Fruit fly (Drosophila melanogaster) whole organism, embryonic: ENCODE results near the gene CG16789.
A peak's percentile ranks its signal among the peaks of the same experiment; 100 is the strongest.

Source experiments
- Asciz ChIP-seq: fragments of 200-800 bp; sonication (Bioruptor generic); optimal IDR thresholded peaks from 2 replicates; lab custom pipeline; 2017; ENCODE audit warnings: missing biosample characterization, mild to moderate bottlenecking, missing genetic modification characterization, missing genetic modification reagents
- B-H2 ChIP-seq: fragments of 200-800 bp; sonication (Bioruptor generic); optimal IDR thresholded peaks from 2 replicates; lab custom pipeline; 2018; ENCODE audit warnings: missing biosample characterization, mild to moderate bottlenecking, missing genetic modification characterization
- CG11560 ChIP-seq: fragments of 200-800 bp; sonication (Bioruptor generic); IDR thresholded peaks from 3 replicates; pipeline ENCODE4 v1.3.6; 2022; ENCODE audit warnings: missing biosample characterization, missing genetic modification characterization
- CG13287 ChIP-seq: fragments of 200-800 bp; sonication (Bioruptor generic); IDR thresholded peaks from 2 replicates; pipeline ENCODE4 v1.3.6; 2022; ENCODE audit warnings: missing biosample characterization, missing genetic modification characterization; ENCODE audit not compliant: partially characterized antibody
- CG17361 ChIP-seq: fragments of 200-800 bp; sonication (Bioruptor generic); IDR thresholded peaks from 3 replicates; pipeline ENCODE4 v1.3.6; 2022; ENCODE audit warnings: missing biosample characterization, missing genetic modification characterization
- CG17612 ChIP-seq: fragments of 200-800 bp; sonication (Bioruptor generic); IDR thresholded peaks from 2 replicates; pipeline ENCODE4 v1.3.6; 2022; ENCODE audit warnings: missing biosample characterization, missing genetic modification characterization
- CG2199 ChIP-seq: fragments of 200-800 bp; sonication (Bioruptor generic); IDR thresholded peaks from 3 replicates; pipeline ENCODE4 v1.3.6; 2022; ENCODE audit warnings: missing biosample characterization, missing genetic modification characterization
- CG30020 ChIP-seq: fragments of 200-800 bp; optimal IDR thresholded peaks from 2 replicates; lab custom pipeline; 2019; ENCODE audit warnings: missing biosample characterization, mild to moderate bottlenecking, missing genetic modification characterization, moderate library complexity
- CG32767 ChIP-seq: fragments of 200-800 bp; sonication (Bioruptor generic); IDR thresholded peaks from 2 replicates; pipeline ENCODE4 v1.3.6; 2022; ENCODE audit warnings: missing biosample characterization, missing genetic modification characterization
- CG4360 ChIP-seq: fragments of 200-800 bp; sonication (Bioruptor generic); IDR thresholded peaks from 2 replicates; pipeline ENCODE4 v1.3.6; 2022; ENCODE audit warnings: missing biosample characterization, missing genetic modification characterization
- CG4424 ChIP-seq: fragments of 200-800 bp; sonication (Bioruptor generic); optimal IDR thresholded peaks from 3 replicates; lab custom pipeline; 2016; ENCODE audit warnings: missing biosample characterization, missing genetic modification characterization
- CG8281 ChIP-seq: fragments of 200-800 bp; sonication (Bioruptor generic); optimal IDR thresholded peaks from 2 replicates; lab custom pipeline; 2018; ENCODE audit warnings: missing biosample characterization, mild to moderate bottlenecking, missing genetic modification characterization, moderate library complexity
- CG8478 ChIP-seq: fragments of >200 bp; optimal IDR thresholded peaks from 2 replicates; lab custom pipeline; 2018
- Dip2 ChIP-seq: fragments of 200-800 bp; sonication (Bioruptor generic); IDR thresholded peaks from 2 replicates; pipeline ENCODE4 v1.3.6; 2022; ENCODE audit warnings: missing biosample characterization, missing genetic modification characterization
- Drgx ChIP-seq: fragments of 200-800 bp; sonication (Bioruptor generic); IDR thresholded peaks from 2 replicates; pipeline ENCODE4 v1.3.6; 2022; ENCODE audit warnings: missing biosample characterization, missing genetic modification characterization
- E2f1 ChIP-seq: fragments of 200-800 bp; sonication (Bioruptor generic); IDR thresholded peaks from 2 replicates; pipeline ENCODE4 v1.3.6; 2022; ENCODE audit warnings: missing biosample characterization, missing genetic modification characterization
- Ets65A ChIP-seq: fragments of 200-800 bp; sonication (Bioruptor generic); peaks from one replicate; lab custom pipeline; 2016; ENCODE audit warnings: missing biosample characterization, missing genetic modification characterization
- Hr39 ChIP-seq: fragments of >200 bp; optimal IDR thresholded peaks from 2 replicates; lab custom pipeline; 2017
- Lhr ChIP-seq: fragments of 200-800 bp; sonication (Bioruptor generic); optimal IDR thresholded peaks from 3 replicates; lab custom pipeline; 2017; ENCODE audit warnings: mild to moderate bottlenecking, missing biosample characterization, missing genetic modification reagents, missing genetic modification characterization
- Max ChIP-seq: fragments of 200-800 bp; sonication (Bioruptor generic); optimal IDR thresholded peaks from 2 replicates; lab custom pipeline; 2016; ENCODE audit warnings: missing biosample characterization, mild to moderate bottlenecking, missing genetic modification characterization
- Med ChIP-seq: fragments of 200-800 bp; sonication (Bioruptor generic); peaks from one replicate; lab custom pipeline; 2016; ENCODE audit warnings: missing biosample characterization, missing genetic modification characterization, mild to moderate bottlenecking, inconsistent platforms, moderate library complexity
- Mrtf ChIP-seq: fragments of 200-800 bp; sonication (Bioruptor generic); IDR thresholded peaks from 3 replicates; pipeline ENCODE4 v1.3.6; 2022; ENCODE audit warnings: missing biosample characterization, missing genetic modification characterization
- Pdp1 ChIP-seq, 2 experiments: fragments of 200-800 bp; sonication (Bioruptor generic); optimal IDR thresholded peaks; 3 replicates each; lab custom pipeline; 2016; ENCODE audit warnings: missing biosample characterization in 2 of 2, missing genetic modification characterization in 2 of 2, mild to moderate bottlenecking in 1 of 2, moderate library complexity in 1 of 2
- Ptx1 ChIP-seq: fragments of 200-800 bp; sonication (Bioruptor generic); IDR thresholded peaks from 2 replicates; pipeline ENCODE4 v1.3.6; 2022; ENCODE audit warnings: missing biosample characterization, missing genetic modification characterization
- Rx ChIP-seq: fragments of 200-800 bp; sonication (Bioruptor generic); IDR thresholded peaks from 2 replicates; pipeline ENCODE4 v1.3.6; 2022; ENCODE audit warnings: missing biosample characterization, missing genetic modification characterization
- Sox100B ChIP-seq: fragments of 200-800 bp; sonication (Bioruptor generic); optimal IDR thresholded peaks from 3 replicates; lab custom pipeline; 2018; ENCODE audit warnings: missing biosample characterization, mild to moderate bottlenecking, missing genetic modification characterization
- Vsx1 ChIP-seq: fragments of 200-800 bp; sonication (Bioruptor generic); optimal IDR thresholded peaks from 2 replicates; lab custom pipeline; 2017; ENCODE audit warnings: missing biosample characterization, mild to moderate bottlenecking, missing genetic modification characterization, missing genetic modification reagents
- abd-A ChIP-seq: fragments of 200-800 bp; sonication (Bioruptor generic); optimal IDR thresholded peaks from 3 replicates; lab custom pipeline; 2019; ENCODE audit warnings: missing biosample characterization, mild to moderate bottlenecking, missing genetic modification characterization, moderate library complexity
- bab2 ChIP-seq: fragments of 200-800 bp; sonication (Bioruptor generic); optimal IDR thresholded peaks from 2 replicates; lab custom pipeline; 2016; ENCODE audit warnings: missing biosample characterization, missing genetic modification characterization
- cg ChIP-seq: fragments of 200-800 bp; sonication (Bioruptor generic); optimal IDR thresholded peaks from 3 replicates; lab custom pipeline; 2019; ENCODE audit warnings: missing biosample characterization, mild to moderate bottlenecking, missing genetic modification characterization, moderate library complexity
- chinmo ChIP-seq: fragments of 200-800 bp; sonication (Bioruptor generic); IDR thresholded peaks from 4 replicates; pipeline ENCODE4 v1.3.6; 2022; ENCODE audit warnings: missing biosample characterization, missing genetic modification characterization; ENCODE audit not compliant: partially characterized antibody
- cwo ChIP-seq: fragments of 200-800 bp; sonication (Bioruptor generic); optimal IDR thresholded peaks from 3 replicates; lab custom pipeline; 2017; ENCODE audit warnings: missing biosample characterization, missing genetic modification characterization, mild to moderate bottlenecking, moderate library complexity, missing genetic modification reagents
- disco-r ChIP-seq: fragments of 200-800 bp; sonication (Bioruptor generic); optimal IDR thresholded peaks from 2 replicates; lab custom pipeline; 2016; ENCODE audit warnings: missing biosample characterization, missing genetic modification characterization
- dmrt99B ChIP-seq: fragments of 200-800 bp; sonication (Bioruptor generic); optimal IDR thresholded peaks from 2 replicates; lab custom pipeline; 2018; ENCODE audit warnings: missing biosample characterization, mild to moderate bottlenecking, missing genetic modification characterization, moderate library complexity
- grau ChIP-seq: fragments of 200-800 bp; optimal IDR thresholded peaks from 3 replicates; lab custom pipeline; 2019; ENCODE audit warnings: missing biosample characterization, mild to moderate bottlenecking, missing genetic modification characterization, moderate library complexity
- grn ChIP-seq: fragments of 200-800 bp; sonication (Bioruptor generic); optimal IDR thresholded peaks from 3 replicates; lab custom pipeline; 2017; ENCODE audit warnings: missing biosample characterization, missing genetic modification characterization
- ham ChIP-seq: fragments of 200-800 bp; sonication (Bioruptor generic); IDR thresholded peaks from 2 replicates; pipeline ENCODE4 v1.3.6; 2022; ENCODE audit warnings: missing biosample characterization, missing genetic modification characterization
- kni ChIP-seq: fragments of 200-800 bp; sonication (Bioruptor generic); optimal IDR thresholded peaks from 3 replicates; lab custom pipeline; 2017; ENCODE audit warnings: mild to moderate bottlenecking, missing biosample characterization, missing genetic modification reagents, missing genetic modification characterization
- nom ChIP-seq: fragments of 200-800 bp; sonication (Bioruptor generic); optimal IDR thresholded peaks from 2 replicates; lab custom pipeline; 2017; ENCODE audit warnings: missing biosample characterization, missing genetic modification characterization, mild to moderate bottlenecking, moderate library complexity, missing genetic modification reagents
- pros ChIP-seq: fragments of 200-800 bp; sonication (Bioruptor generic); optimal IDR thresholded peaks from 3 replicates; lab custom pipeline; 2019; ENCODE audit warnings: missing biosample characterization, mild to moderate bottlenecking, missing genetic modification characterization, moderate library complexity
- pzg ChIP-seq: fragments of 200-800 bp; sonication (Bioruptor generic); optimal IDR thresholded peaks from 3 replicates; lab custom pipeline; 2018; ENCODE audit warnings: missing biosample characterization, mild to moderate bottlenecking, missing genetic modification characterization, moderate library complexity
- sc ChIP-seq, 3 experiments: fragments of >200 bp in 2 of 3; fragments of 200-800 bp in 1 of 3; sonication (Bioruptor generic) in 1 of 3; optimal IDR thresholded peaks; 2 replicates in 2 of 3; 3 replicates in 1 of 3; lab custom pipeline; 2017; ENCODE audit warnings: mild to moderate bottlenecking in 1 of 3, missing biosample characterization in 1 of 3, missing genetic modification characterization in 1 of 3, missing genetic modification reagents in 1 of 3
- sd ChIP-seq: fragments of 200-800 bp; sonication (Bioruptor generic); optimal IDR thresholded peaks from 3 replicates; lab custom pipeline; 2018; ENCODE audit warnings: missing biosample characterization, mild to moderate bottlenecking, missing genetic modification characterization, moderate library complexity
- seq ChIP-seq: fragments of 200-800 bp; sonication (Bioruptor generic); IDR thresholded peaks from 2 replicates; pipeline ENCODE4 v1.3.6; 2022; ENCODE audit warnings: missing biosample characterization, missing genetic modification characterization
- so ChIP-seq: fragments of 200-800 bp; sonication (Bioruptor generic); IDR thresholded peaks from 3 replicates; pipeline ENCODE4 v1.3.6; 2022; ENCODE audit warnings: missing biosample characterization, missing genetic modification characterization
- sqz ChIP-seq: fragments of 200-800 bp; sonication (Bioruptor generic); optimal IDR thresholded peaks from 3 replicates; lab custom pipeline; 2018; ENCODE audit warnings: missing biosample characterization, mild to moderate bottlenecking, missing genetic modification characterization
- vvl ChIP-seq: fragments of 200-800 bp; sonication (Bioruptor generic); IDR thresholded peaks from 2 replicates; pipeline ENCODE4 v1.3.6; 2022; ENCODE audit warnings: missing biosample characterization, missing genetic modification characterization

The CG16789 gene

DNA sequence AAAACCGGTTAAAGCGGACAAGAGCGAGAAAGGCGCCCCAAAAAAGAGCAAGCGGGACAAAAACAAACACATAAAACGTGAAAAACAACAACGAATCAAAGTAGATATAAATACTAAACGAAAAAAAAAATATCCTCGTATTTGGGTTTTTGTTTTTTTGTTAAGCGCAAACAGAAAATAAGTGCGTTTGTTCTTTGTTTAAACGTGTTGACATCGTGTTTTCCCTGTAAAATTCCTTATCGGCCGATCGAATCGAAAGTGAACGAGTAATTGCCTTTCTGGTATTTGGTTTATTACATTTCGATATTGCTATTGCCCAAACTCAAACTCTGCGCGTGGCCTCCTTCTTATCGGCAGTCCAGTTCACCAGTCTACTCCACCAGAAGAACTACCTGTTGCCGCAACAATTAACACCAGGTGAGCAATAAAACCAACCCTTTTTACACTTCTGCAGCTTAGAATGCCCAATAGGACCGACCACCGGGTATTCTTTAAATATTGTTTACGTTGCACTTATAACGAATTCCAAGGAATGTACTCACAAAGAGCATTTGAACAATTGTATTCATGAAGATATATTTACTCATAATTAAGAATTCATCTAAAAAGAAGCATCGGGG, 25.9 kb downstream of the CG16789 start (continued):
- no peak for TF ChIP-seq CG8478 (lab: Kevin White, UChicago)
- no peak for TF ChIP-seq Hr39 (lab: Kevin White, UChicago)
- TF ChIP-seq Ptx1 (GFP tag; lab: Robert Waterston, UW): no peak
- peak; percentile 56 for TF ChIP-seq sqz (GFP tag; lab: Kevin White, UChicago)
- no peak for TF ChIP-seq sc (optimal IDR thresholded peaks at IDR 0.05; lab: Kevin White, UChicago)
- TF ChIP-seq sc (GFP tag; optimal IDR thresholded peaks at IDR 0.05; lab: Kevin White, UChicago): no peak
- no peak for TF ChIP-seq Dip2 (GFP tag; lab: Robert Waterston, UW)
- TF ChIP-seq Max: no peak
- no peak for TF ChIP-seq Sox100B (GFP tag; lab: Kevin White, UChicago)
- no peak for TF ChIP-seq CG17361 (GFP tag; lab: Robert Waterston, UW)
- peak; percentile 61 for TF ChIP-seq Vsx1 (GFP tag; lab: Kevin White, UChicago)

DNA sequence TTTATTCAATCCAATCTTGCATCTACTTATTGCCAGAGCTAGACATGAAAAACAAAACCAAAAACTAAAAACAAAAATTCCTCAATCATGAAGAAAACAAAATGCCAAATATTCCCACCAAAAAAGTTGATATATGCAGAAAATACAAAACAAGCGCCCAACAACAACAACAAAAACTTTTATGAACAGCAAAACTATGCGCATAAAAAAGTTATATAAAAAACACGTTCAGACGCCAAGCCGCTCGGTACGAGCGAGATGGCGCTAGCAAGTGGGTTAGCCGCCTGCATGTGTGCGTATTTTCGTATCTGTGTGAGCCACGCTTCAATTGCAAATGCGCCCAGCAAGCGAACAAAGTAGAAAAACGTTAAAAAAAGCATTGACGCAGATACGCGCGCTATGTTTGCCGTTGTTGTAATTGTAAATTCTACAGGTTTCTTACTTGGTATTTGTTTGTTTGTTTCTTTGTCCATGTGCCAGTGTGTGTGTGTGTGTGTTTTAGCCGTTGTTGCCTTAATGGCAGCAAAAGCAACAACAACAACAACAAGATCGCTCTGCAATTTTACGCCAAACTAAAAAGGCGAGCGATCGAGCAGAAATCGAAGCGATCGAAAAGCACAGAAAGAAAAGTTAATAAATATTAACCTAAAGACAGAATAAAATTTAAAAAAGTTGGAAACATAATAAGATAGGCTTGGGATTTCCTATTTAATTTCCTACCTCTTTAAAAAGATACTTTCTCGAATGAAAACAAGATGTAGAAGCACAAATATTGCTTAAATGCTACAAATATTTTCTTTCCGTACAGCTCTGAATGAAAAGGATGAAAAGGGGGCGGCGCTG, 27.6 kb downstream of the CG16789 start:
- peak; percentile 31 for TF ChIP-seq Med (GFP tag; lab: Kevin White, UChicago)
- TF ChIP-seq cwo (GFP tag; lab: Kevin White, UChicago): no peak
- TF ChIP-seq CG32767 (GFP tag; lab: Robert Waterston, UW): no peak
- no peak for TF ChIP-seq grn (GFP tag; lab: Kevin White, UChicago)
- no peak for TF ChIP-seq dmrt99B
- peak; percentile 22 for TF ChIP-seq pros
- no peak for TF ChIP-seq E2f1 (GFP tag; lab: Robert Waterston, UW)
- no peak for TF ChIP-seq bab2 (GFP tag; lab: Kevin White, UChicago)
- TF ChIP-seq ham (GFP tag; lab: Robert Waterston, UW): no peak
- TF ChIP-seq disco-r: no peak
- TF ChIP-seq abd-A (tag; lab: Kevin White, UChicago): peak; percentile 76
- no peak for TF ChIP-seq Mrtf (GFP tag; lab: Robert Waterston, UW)
- peak; percentile 70 for TF ChIP-seq Ets65A (GFP tag; lab: Kevin White, UChicago)
- peak; percentile 28 for TF ChIP-seq nom (GFP tag; lab: Kevin White, UChicago)
- TF ChIP-seq CG17612 (GFP tag; lab: Robert Waterston, UW): no peak
- TF ChIP-seq CG8281 (tag; lab: Kevin White, UChicago): no peak
- TF ChIP-seq sqz (GFP tag; lab: Kevin White, UChicago): peak; percentile 84
- TF ChIP-seq CG4424 (GFP tag; lab: Kevin White, UChicago): no peak
- TF ChIP-seq Lhr (GFP tag; lab: Kevin White, UChicago): no peak
- TF ChIP-seq so: peak; percentile 40; the same call in 1 of the 3 replicates
- TF ChIP-seq grau: no peak
- TF ChIP-seq Asciz (GFP tag; lab: Kevin White, UChicago): peak; percentile 6
- peak; percentile 7 for TF ChIP-seq B-H2 (GFP tag; lab: Kevin White, UChicago)
- TF ChIP-seq chinmo (GFP tag; lab: Robert Waterston, UW): peak; percentile 99
- TF ChIP-seq cg (GFP tag; lab: Kevin White, UChicago): peak; percentile 72
- peak; percentile 74 for TF ChIP-seq Drgx (GFP tag; lab: Robert Waterston, UW)
- 0 out of 3 replicates have a peak, but pooled peaks have one; percentile 8 for TF ChIP-seq CG2199 (GFP tag; lab: Robert Waterston, UW)
- TF ChIP-seq CG4360: peak; percentile 65
- peak; percentile 73 for TF ChIP-seq kni (GFP tag; lab: Kevin White, UChicago)
- peak; percentile 93 for TF ChIP-seq sd (tag; lab: Kevin White, UChicago)
- TF ChIP-seq Rx: no peak
- TF ChIP-seq pzg (GFP tag; lab: Kevin White, UChicago): no peak
- TF ChIP-seq seq (GFP tag; lab: Robert Waterston, UW): no peak
- peak in 1 of 2 experiments; percentile 62 for TF ChIP-seq Pdp1 (GFP tag; optimal IDR thresholded peaks at IDR 0.05; lab: Kevin White, UChicago)
- peak; percentile 22; the same call in 1 of the 2 replicates for TF ChIP-seq CG13287 (GFP tag; lab: Robert Waterston, UW)
- no peak for TF ChIP-seq CG11560 (tag; lab: Robert Waterston, UW)
- peak; percentile 89 for TF ChIP-seq vvl
- no peak for TF ChIP-seq CG30020
